Fruit fly (Drosophila melanogaster): Measurements from ENCODE around the gene Ncoa6.

The Ncoa6 gene

dm6 chr2L:5298978-5299627, 27.4 kb downstream of the Ncoa6 start:
- TF ChIP-seq HLH106 (tag; optimal IDR thresholded peaks at IDR 0.05) = peak; percentile 77
- TF ChIP-seq sage (GFP tag; optimal IDR thresholded peaks at IDR 0.05) = no peak
- TF ChIP-seq dsf (GFP tag; optimal IDR thresholded peaks at IDR 0.05; ENCODE audit: borderline replicate concordance) = no peak
- no peak for TF ChIP-seq jim (GFP tag; optimal IDR thresholded peaks at IDR 0.05)
- peak; percentile 87 for TF ChIP-seq ey (GFP tag; optimal IDR thresholded peaks at IDR 0.05)
- TF ChIP-seq lola (GFP tag; optimal IDR thresholded peaks at IDR 0.05) = no peak
- no peak for TF ChIP-seq usp (GFP tag; optimal IDR thresholded peaks at IDR 0.05)
- TF ChIP-seq CrebA (GFP tag; optimal IDR thresholded peaks at IDR 0.05; ENCODE audit: borderline replicate concordance) = peak; percentile 28
- peak; percentile 35 for TF ChIP-seq brk (GFP tag; optimal IDR thresholded peaks at IDR 0.05)
- no peak for TF ChIP-seq Vsx2 (GFP tag; optimal IDR thresholded peaks at IDR 0.05; ENCODE audit: partially characterized antibody)
- no peak for TF ChIP-seq Dif (GFP tag; optimal IDR thresholded peaks at IDR 0.05; ENCODE audit: partially characterized antibody)
- TF ChIP-seq Jra (GFP tag; optimal IDR thresholded peaks at IDR 0.05) = peak; percentile 4
- peak; percentile 84 for TF ChIP-seq h (GFP tag; optimal IDR thresholded peaks at IDR 0.05)
- TF ChIP-seq br (GFP tag; optimal IDR thresholded peaks at IDR 0.05) = peak; percentile 89
- TF ChIP-seq Myc (optimal IDR thresholded peaks at IDR 0.05) = no peak
- TF ChIP-seq GATAd (GFP tag; optimal IDR thresholded peaks at IDR 0.05) = no peak
- TF ChIP-seq N (GFP tag; optimal IDR thresholded peaks at IDR 0.05) = no peak
- TF ChIP-seq woc (GFP tag; optimal IDR thresholded peaks at IDR 0.05) = peak; percentile 18
- no peak for TF ChIP-seq Hr83 (GFP tag; optimal IDR thresholded peaks at IDR 0.05; ENCODE audit: poor library complexity, severe bottlenecking)
- peak; percentile 85 for TF ChIP-seq fru (GFP tag; optimal IDR thresholded peaks at IDR 0.05)
- TF ChIP-seq rgr (GFP tag; optimal IDR thresholded peaks at IDR 0.05) = peak; percentile 86
- peak; percentile 91 for TF ChIP-seq Sp1 (GFP tag; optimal IDR thresholded peaks at IDR 0.05)
- peak; percentile 24 for TF ChIP-seq CG9705 (GFP tag; optimal IDR thresholded peaks at IDR 0.05)
- no peak for TF ChIP-seq Mio (GFP tag; optimal IDR thresholded peaks at IDR 0.05)
- TF ChIP-seq Hr78 (GFP tag; optimal IDR thresholded peaks at IDR 0.05) = no peak
- TF ChIP-seq dl (GFP tag; optimal IDR thresholded peaks at IDR 0.05; ENCODE audit: insufficient read depth in 1 of 2, partially characterized antibody in 2 of 2) = no peak
- peak; percentile 66 for TF ChIP-seq sv (GFP tag; optimal IDR thresholded peaks at IDR 0.05)
- no peak for TF ChIP-seq CG32264 (GFP tag; optimal IDR thresholded peaks at IDR 0.05)
- TF ChIP-seq Dfd (GFP tag; optimal IDR thresholded peaks at IDR 0.05) = no peak
- TF ChIP-seq Abd-B (GFP tag; optimal IDR thresholded peaks at IDR 0.05) = no peak
- peak; percentile 80 for TF ChIP-seq Hnf4 (GFP tag; optimal IDR thresholded peaks at IDR 0.05)
- TF ChIP-seq psq (GFP tag; optimal IDR thresholded peaks at IDR 0.05) = peak; percentile 80
- TF ChIP-seq OdsH (GFP tag; optimal IDR thresholded peaks at IDR 0.05) = peak; percentile 88
- no peak for TF ChIP-seq Rel (GFP tag; optimal IDR thresholded peaks at IDR 0.05)
- TF ChIP-seq Rel (tag; optimal IDR thresholded peaks at IDR 0.05) = peak; percentile 89
- no peak for TF ChIP-seq tai (GFP tag; optimal IDR thresholded peaks at IDR 0.05)
- no peak for TF ChIP-seq pan (optimal IDR thresholded peaks at IDR 0.05)
- peak in 1 of 2 experiments; percentile 82 for TF ChIP-seq foxo (GFP tag; optimal IDR thresholded peaks at IDR 0.05)
- TF ChIP-seq dmrt93B (GFP tag; optimal IDR thresholded peaks at IDR 0.05) = peak; percentile 49

- no peak for TF ChIP-seq foxo (GFP tag; optimal IDR thresholded peaks at IDR 0.05)
- no peak for TF ChIP-seq Hnf4 (GFP tag; optimal IDR thresholded peaks at IDR 0.05)
- TF ChIP-seq Vsx2 (GFP tag; optimal IDR thresholded peaks at IDR 0.05; ENCODE audit: partially characterized antibody) = no peak
- TF ChIP-seq Myc (optimal IDR thresholded peaks at IDR 0.05) = no peak
- TF ChIP-seq h (GFP tag; optimal IDR thresholded peaks at IDR 0.05) = no peak
- no peak for TF ChIP-seq dmrt93B (GFP tag; optimal IDR thresholded peaks at IDR 0.05)
Measured at dm6 chr2L:5297961-5298311, 28.5 kb downstream of the Ncoa6 start.
